Worm (Caenorhabditis elegans) whole organism, young adult: ENCODE results near the gene drh-1.

Experiments used
- D2030.7 ChIP-seq: fragments of 200-800 bp; sonication (Bioruptor generic); IDR thresholded peaks from 2 replicates; pipeline ENCODE4 v1.3.6; 2022; ENCODE audit warnings: missing genetic modification reagents, missing genetic modification characterization, missing compliant biosample characterization
- F23B12.7 ChIP-seq: sonication (generic microtip); optimal IDR thresholded peaks from 2 replicates; lab custom pipeline; 2017; ENCODE audit warnings: missing genetic modification characterization, mild to moderate bottlenecking, missing compliant biosample characterization, antibody characterized with exemption, moderate library complexity; ENCODE audit not compliant: insufficient read depth
- F39B2.1 ChIP-seq: fragments of 200-800 bp; sonication (Bioruptor generic); IDR thresholded peaks from 2 replicates; pipeline ENCODE4 v1.3.6; 2022; ENCODE audit warnings: missing genetic modification reagents, missing genetic modification characterization, missing compliant biosample characterization
- F57C9.4 ChIP-seq: sonication (generic microtip); optimal IDR thresholded peaks from 2 replicates; lab custom pipeline; 2017; ENCODE audit warnings: mild to moderate bottlenecking, missing genetic modification characterization, missing compliant biosample characterization
- T07F8.4 ChIP-seq: sonication (generic microtip); optimal IDR thresholded peaks from 2 replicates; lab custom pipeline; 2016; ENCODE audit warnings: mild to moderate bottlenecking, missing genetic modification characterization, moderate library complexity, missing compliant biosample characterization
- Y53F4B.3 ChIP-seq: fragments of 200-800 bp; sonication (Bioruptor generic); IDR thresholded peaks from 2 replicates; pipeline ENCODE4 v1.3.6; 2022; ENCODE audit warnings: missing genetic modification reagents, missing genetic modification characterization, missing compliant biosample characterization
- Y67H2A.10 ChIP-seq: fragments of 200-800 bp; sonication (Bioruptor generic); conservative IDR thresholded peaks from 2 replicates; pipeline ENCODE4 v1.3.6; 2022; ENCODE audit warnings: missing genetic modification reagents, missing genetic modification characterization, missing compliant biosample characterization
- Y79H2A.3 ChIP-seq: fragments of 200-800 bp; sonication (Bioruptor generic); conservative IDR thresholded peaks from 2 replicates; pipeline ENCODE4 v1.3.6; 2022; ENCODE audit warnings: missing genetic modification reagents, missing genetic modification characterization, missing compliant biosample characterization
- Y95B8A.8 ChIP-seq: fragments of 200-800 bp; sonication (Bioruptor generic); IDR thresholded peaks from 2 replicates; pipeline ENCODE4 v1.3.6; 2022; ENCODE audit warnings: missing genetic modification reagents, missing genetic modification characterization, missing compliant biosample characterization
- ZK185.1 ChIP-seq: sonication (generic microtip); optimal IDR thresholded peaks from 2 replicates; lab custom pipeline; 2016; ENCODE audit warnings: mild to moderate bottlenecking, missing genetic modification characterization, missing compliant biosample characterization; ENCODE audit not compliant: poor library complexity, severe bottlenecking
- atf-7 ChIP-seq: sonication (generic microtip); optimal IDR thresholded peaks from 2 replicates; lab custom pipeline; 2017; ENCODE audit warnings: mild to moderate bottlenecking, missing genetic modification characterization, missing compliant biosample characterization
- attf-5 ChIP-seq: fragments of 200-800 bp; sonication (Bioruptor generic); optimal IDR thresholded peaks from 2 replicates; lab custom pipeline; 2018; ENCODE audit warnings: mild to moderate bottlenecking, missing genetic modification characterization, missing compliant biosample characterization
- ccch-3 ChIP-seq: fragments of 200-800 bp; sonication (Bioruptor generic); optimal IDR thresholded peaks from 2 replicates; lab custom pipeline; 2018; ENCODE audit warnings: mild to moderate bottlenecking, missing genetic modification characterization, missing compliant biosample characterization
- cebp-1 ChIP-seq, 2 experiments: fragments of 200-800 bp in 1 of 2; sonication (Bioruptor generic) in 1 of 2; sonication (generic microtip) in 1 of 2; IDR thresholded peaks in 1 of 2; optimal IDR thresholded peaks in 1 of 2; 2 replicates each; pipeline versions ENCODE4 v1.3.6 to Lab custom; 2017 to 2022; ENCODE audit warnings: missing compliant biosample characterization in 2 of 2, missing genetic modification characterization in 2 of 2, mild to moderate bottlenecking in 1 of 2, missing genetic modification reagents in 1 of 2, moderate library complexity in 1 of 2
- cebp-2 ChIP-seq: fragments of 200-800 bp; sonication (Bioruptor generic); IDR thresholded peaks from 2 replicates; pipeline ENCODE4 v1.3.6; 2022; ENCODE audit warnings: missing genetic modification characterization, missing compliant biosample characterization
- egl-18 ChIP-seq: fragments of 200-800 bp; sonication (Bioruptor generic); IDR thresholded peaks from 2 replicates; pipeline ENCODE4 v1.3.6; 2022; ENCODE audit warnings: missing genetic modification reagents, missing genetic modification characterization, missing compliant biosample characterization
- egl-44 ChIP-seq: fragments of 200-800 bp; sonication (Bioruptor generic); IDR thresholded peaks from 2 replicates; pipeline ENCODE4 v1.3.6; 2022; ENCODE audit warnings: missing genetic modification reagents, missing genetic modification characterization, missing compliant biosample characterization
- him-1 ChIP-seq: sonication (generic microtip); optimal IDR thresholded peaks from 2 replicates; lab custom pipeline; 2016; ENCODE audit warnings: missing genotype, missing genetic modification reagents, missing genetic modification characterization, missing compliant biosample characterization
- hmg-1.2 ChIP-seq: fragments of 200-800 bp; sonication (Bioruptor generic); IDR thresholded peaks from 2 replicates; pipeline ENCODE4 v1.3.6; 2022; ENCODE audit warnings: missing genetic modification reagents, missing genetic modification characterization, missing compliant biosample characterization
- hsf-1 ChIP-seq: fragments of 200-800 bp; sonication (Bioruptor generic); IDR thresholded peaks from 2 replicates; pipeline ENCODE4 v1.3.6; 2022; ENCODE audit warnings: missing genetic modification reagents, missing genetic modification characterization, missing compliant biosample characterization
- lag-1 ChIP-seq: fragments of 200-800 bp; sonication (Bioruptor generic); IDR thresholded peaks from 2 replicates; pipeline ENCODE4 v1.3.6; 2022; ENCODE audit warnings: missing genetic modification reagents, missing genetic modification characterization, missing compliant biosample characterization
- lin-26 ChIP-seq: fragments of 200-800 bp; sonication (Bioruptor generic); IDR thresholded peaks from 2 replicates; pipeline ENCODE4 v1.3.6; 2022; ENCODE audit warnings: missing genetic modification reagents, missing genetic modification characterization, missing compliant biosample characterization
- lin-54 ChIP-seq: fragments of 200-800 bp; sonication (Bioruptor generic); optimal IDR thresholded peaks from 2 replicates; lab custom pipeline; 2018; ENCODE audit warnings: mild to moderate bottlenecking, missing genetic modification characterization, missing compliant biosample characterization
- lsl-1 ChIP-seq: fragments of 200-800 bp; sonication (Bioruptor generic); optimal IDR thresholded peaks from 2 replicates; lab custom pipeline; 2018; ENCODE audit warnings: mild to moderate bottlenecking, missing genetic modification characterization, moderate library complexity, missing compliant biosample characterization
- madf-6 ChIP-seq: fragments of 200-800 bp; sonication (Bioruptor generic); IDR thresholded peaks from 2 replicates; pipeline ENCODE4 v1.3.6; 2022; ENCODE audit warnings: missing genetic modification reagents, missing genetic modification characterization, missing compliant biosample characterization
- madf-8 ChIP-seq: fragments of 200-800 bp; sonication (Bioruptor generic); conservative IDR thresholded peaks from 2 replicates; pipeline ENCODE4 v1.3.6; 2022; ENCODE audit warnings: missing genetic modification reagents, missing genetic modification characterization, missing compliant biosample characterization
- mcd-1 ChIP-seq: fragments of 200-800 bp; sonication (Bioruptor generic); IDR thresholded peaks from 2 replicates; pipeline ENCODE4 v1.3.6; 2022; ENCODE audit warnings: missing genetic modification reagents, missing genetic modification characterization, missing compliant biosample characterization
- mel-28 ChIP-seq: sonication (generic microtip); optimal IDR thresholded peaks from 2 replicates; lab custom pipeline; 2016; ENCODE audit warnings: borderline replicate concordance, mild to moderate bottlenecking, missing genetic modification characterization, missing compliant biosample characterization
- mes-4 ChIP-seq: sonication (generic microtip); optimal IDR thresholded peaks from 2 replicates; lab custom pipeline; 2016; ENCODE audit warnings: missing genotype, missing genetic modification characterization, missing compliant biosample characterization
- nhr-27 ChIP-seq: fragments of 200-800 bp; sonication (Bioruptor generic); optimal IDR thresholded peaks from 2 replicates; lab custom pipeline; 2018; ENCODE audit warnings: mild to moderate bottlenecking, missing genetic modification characterization, moderate library complexity, missing compliant biosample characterization
- nhr-80 ChIP-seq: sonication (generic microtip); optimal IDR thresholded peaks from 2 replicates; lab custom pipeline; 2016; ENCODE audit warnings: missing genetic modification characterization, missing compliant biosample characterization
- pbrm-1 ChIP-seq: fragments of 200-800 bp; sonication (Bioruptor generic); IDR thresholded peaks from 2 replicates; pipeline ENCODE4 v1.3.6; 2022; ENCODE audit warnings: missing genetic modification reagents, missing genetic modification characterization, missing compliant biosample characterization
- pha-4 ChIP-seq: fragments of 150-350 bp; sonication (generic microtip); optimal IDR thresholded peaks from 2 replicates; lab custom pipeline; 2014; ENCODE audit warnings: missing biosample characterization, missing genetic modification reagents, missing genetic modification characterization
- rcor-1 ChIP-seq: fragments of 200-800 bp; sonication (Bioruptor generic); IDR thresholded peaks from 2 replicates; pipeline ENCODE4 v1.3.6; 2022; ENCODE audit warnings: missing genetic modification reagents, missing genetic modification characterization, missing compliant biosample characterization
- rpc-1 ChIP-seq, 2 experiments: fragments of 150-350 bp in 1 of 2; sonication (generic microtip) in 1 of 2; optimal IDR thresholded peaks; 2 replicates each; lab custom pipeline; 2014 to 2018; ENCODE audit warnings: missing biosample characterization in 1 of 2, missing genetic modification characterization in 1 of 2, missing genetic modification reagents in 1 of 2, missing genotype in 1 of 2
- snpc-4 ChIP-seq, 5 experiments: fragments of 150-350 bp in 1 of 5; sonication (generic microtip) in 4 of 5; optimal IDR thresholded peaks; 2 replicates each; lab custom pipeline; 2014 to 2018; ENCODE audit warnings: missing genetic modification characterization in 5 of 5, missing biosample characterization in 3 of 5, antibody characterized with exemption in 2 of 5, mild to moderate bottlenecking in 2 of 5, missing compliant biosample characterization in 2 of 5, missing genotype in 2 of 5, moderate library complexity in 2 of 5, missing genetic modification reagents in 1 of 5
- somi-1 ChIP-seq: fragments of 200-800 bp; sonication (Bioruptor generic); optimal IDR thresholded peaks from 2 replicates; lab custom pipeline; 2018; ENCODE audit warnings: mild to moderate bottlenecking, missing genetic modification characterization, missing compliant biosample characterization
- unc-130 ChIP-seq: sonication (generic microtip); optimal IDR thresholded peaks from 2 replicates; lab custom pipeline; 2016; ENCODE audit warnings: missing genetic modification reagents, missing genetic modification characterization, missing compliant biosample characterization
- ztf-25 ChIP-seq: fragments of 200-800 bp; sonication (Bioruptor generic); IDR thresholded peaks from 2 replicates; pipeline ENCODE4 v1.3.6; 2022; ENCODE audit warnings: missing genetic modification reagents, missing genetic modification characterization, missing compliant biosample characterization

Gene drh-1

ce11 chrIV:6613296-6613695 is at the start of gene drh-1:
Gene drh-1 (minus strand): TSS chrIV:6613353.
- TF ChIP-seq F39B2.1 (GFP tag; lab: Robert Waterston, UW) (no peak), ccch-3 (GFP tag; lab: Kevin White, UChicago) (no peak), lsl-1 (GFP tag; lab: Kevin White, UChicago) (peak; percentile 32), madf-8 (no peak), nhr-80 (tag; lab: Kevin White, UChicago) (no peak), snpc-4 (GFP tag; optimal IDR thresholded peaks at IDR 0.05; lab: Kevin White, UChicago) (no peak), snpc-4 (tag; optimal IDR thresholded peaks at IDR 0.05; lab: Kevin White, UChicago) (peak in 3 of 4 experiments; percentile 67 to 82 (median 74)), pbrm-1 (GFP tag; lab: Robert Waterston, UW) (no peak), mel-28 (no peak), lag-1 (no peak), ztf-25 (GFP tag; lab: Robert Waterston, UW) (no peak), hsf-1 (GFP tag; lab: Robert Waterston, UW) (peak; percentile 45; the same call in 1 of the 2 replicates), Y53F4B.3 (no peak), rpc-1 (optimal IDR thresholded peaks at IDR 0.05; lab: Kevin White, UChicago) (no peak), rpc-1 (tag; optimal IDR thresholded peaks at IDR 0.05; lab: Kevin White, UChicago) (no peak), pha-4 (tag; lab: Kevin White, UChicago) (no peak), atf-7 (tag; lab: Kevin White, UChicago) (no peak), hmg-1.2 (peak; percentile 100), lin-26 (GFP tag; lab: Robert Waterston, UW) (no peak), him-1 (tag; lab: Kevin White, UChicago) (no peak), lin-54 (no peak), D2030.7 (peak; percentile 36; the same call in 1 of the 2 replicates), F23B12.7 (peak; percentile 16), unc-130 (GFP tag; lab: Kevin White, UChicago) (no peak), Y79H2A.3 (no peak), somi-1 (no peak), mcd-1 (GFP tag; lab: Robert Waterston, UW) (peak; percentile 51; the same call in 1 of the 2 replicates), attf-5 (GFP tag; lab: Kevin White, UChicago) (peak; percentile 27), nhr-27 (tag; lab: Kevin White, UChicago) (no peak), F57C9.4 (tag; lab: Kevin White, UChicago) (no peak), cebp-2 (GFP tag; lab: Robert Waterston, UW) (no peak), mes-4 (no peak), cebp-1 (GFP tag; IDR thresholded peaks at IDR 0.05; lab: Robert Waterston, UW) (no peak), cebp-1 (tag; optimal IDR thresholded peaks at IDR 0.05; lab: Kevin White, UChicago) (no peak), Y95B8A.8 (no peak), rcor-1 (no peak), Y67H2A.10 (GFP tag; lab: Robert Waterston, UW) (no peak), ZK185.1 (tag; lab: Kevin White, UChicago) (no peak), egl-18 (no peak), egl-44 (GFP tag; lab: Robert Waterston, UW) (no peak), T07F8.4 (tag; lab: Kevin White, UChicago) (no peak), madf-6 (peak; percentile 31; the same call in 1 of the 2 replicates)
